Worm (Caenorhabditis elegans) whole organism, late embryonic: ENCODE results near the gene F38B2.4.

ENCODE experiments used
- ama-1 ChIP-seq: fragments of 150-350 bp; optimal IDR thresholded peaks from 2 replicates; lab custom pipeline; 2014
- che-1 ChIP-seq: sonication (generic microtip); optimal IDR thresholded peaks from 2 replicates; lab custom pipeline; 2016; ENCODE audit warnings: mild to moderate bottlenecking, missing genetic modification characterization, missing compliant biosample characterization
- hlh-6 ChIP-seq: sonication (generic microtip); optimal IDR thresholded peaks from 2 replicates; lab custom pipeline; 2016; ENCODE audit warnings: missing genotype, missing genetic modification characterization, missing compliant biosample characterization
- odd-2 ChIP-seq: sonication (generic microtip); optimal IDR thresholded peaks from 2 replicates; lab custom pipeline; 2017; ENCODE audit warnings: antibody characterized with exemption, mild to moderate bottlenecking, missing genetic modification characterization, missing compliant biosample characterization
- pat-9 ChIP-seq: fragments of 200-800 bp; sonication (Bioruptor generic); optimal IDR thresholded peaks from 2 replicates; lab custom pipeline; 2018; ENCODE audit warnings: mild to moderate bottlenecking, missing genetic modification characterization, moderate library complexity, missing compliant biosample characterization
- pqm-1 ChIP-seq: sonication (generic microtip); optimal IDR thresholded peaks from 2 replicates; lab custom pipeline; 2016; ENCODE audit warnings: missing genetic modification characterization, missing compliant biosample characterization
- unc-86 ChIP-seq: sonication (generic microtip); optimal IDR thresholded peaks from 2 replicates; lab custom pipeline; 2016; ENCODE audit warnings: missing genetic modification characterization, missing compliant biosample characterization
- ztf-16 ChIP-seq: sonication (generic microtip); optimal IDR thresholded peaks from 2 replicates; lab custom pipeline; 2017; ENCODE audit warnings: missing genetic modification characterization, missing compliant biosample characterization

- no peak for TF ChIP-seq odd-2
- TF ChIP-seq unc-86: no peak
- TF ChIP-seq ztf-16 (tag; lab: Kevin White, UChicago): no peak
- no peak for TF ChIP-seq ama-1 (lab: Kevin White, UChicago)
- TF ChIP-seq che-1 (tag; lab: Kevin White, UChicago): no peak
- no peak for TF ChIP-seq hlh-6
- no peak for TF ChIP-seq pat-9 (tag; lab: Kevin White, UChicago)
- TF ChIP-seq pqm-1 (tag; lab: Kevin White, UChicago): no peak
Observed at ce11 chrX:11270882-11271281, 16.6 kb downstream of the F38B2.4 start, which contains the start of gene ifa-1.
